Worm (Caenorhabditis elegans) whole organism, L3 larva: ENCODE results near the gene col-145.

Source experiments
- elt-1 ChIP-seq: fragments of 150-350 bp; optimal IDR thresholded peaks from 2 replicates; lab custom pipeline; 2014; ENCODE audit warnings: missing biosample characterization, missing genetic modification characterization
- jun-1 ChIP-seq: fragments of 150-350 bp; optimal IDR thresholded peaks from 2 replicates; lab custom pipeline; 2014; ENCODE audit warnings: missing biosample characterization, missing genetic modification reagents, missing genetic modification characterization
- lin-39 ChIP-seq: fragments of 150-350 bp; optimal IDR thresholded peaks from 2 replicates; lab custom pipeline; 2018; ENCODE audit warnings: missing biosample characterization, missing genetic modification reagents, missing genetic modification characterization
- mml-1 ChIP-seq: fragments of 150-350 bp; sonication (generic microtip); optimal IDR thresholded peaks from 3 replicates; lab custom pipeline; 2014; ENCODE audit warnings: missing biosample characterization, missing genetic modification characterization
- nhr-237 ChIP-seq: fragments of 150-350 bp; optimal IDR thresholded peaks from 2 replicates; lab custom pipeline; 2014; ENCODE audit warnings: missing biosample characterization, missing genetic modification characterization
- nhr-25 ChIP-seq: sonication (generic microtip); optimal IDR thresholded peaks from 2 replicates; lab custom pipeline; 2017; ENCODE audit warnings: missing biosample characterization, missing genetic modification characterization
- nhr-76 ChIP-seq: fragments of 150-350 bp; sonication (generic microtip); optimal IDR thresholded peaks from 5 replicates; lab custom pipeline; 2014; ENCODE audit warnings: missing biosample characterization, missing genetic modification characterization
- nhr-77 ChIP-seq: fragments of 150-350 bp; optimal IDR thresholded peaks from 2 replicates; lab custom pipeline; 2014; ENCODE audit warnings: missing biosample characterization, missing genetic modification characterization
- snpc-4 ChIP-seq: fragments of 150-350 bp; optimal IDR thresholded peaks from 2 replicates; lab custom pipeline; 2014; ENCODE audit warnings: missing biosample characterization, missing genetic modification characterization
- ztf-4 ChIP-seq: fragments of 150-350 bp; optimal IDR thresholded peaks from 2 replicates; lab custom pipeline; 2014; ENCODE audit warnings: missing biosample characterization, missing genetic modification characterization

ce11 chrV:9181669-9182250 lies 19.0 kb upstream of the col-145 start, which contains the start of gene ptr-1:
- no peak for TF ChIP-seq snpc-4 (tag; lab: Kevin White, UChicago)
- TF ChIP-seq lin-39 (tag; lab: Kevin White, UChicago) = no peak
- no peak for TF ChIP-seq nhr-25 (tag; lab: Kevin White, UChicago)
- no peak for TF ChIP-seq mml-1 (tag; lab: Kevin White, UChicago)
- no peak for TF ChIP-seq nhr-237 (tag; lab: Kevin White, UChicago)
- TF ChIP-seq nhr-77 (tag; lab: Kevin White, UChicago) = no peak
- no peak for TF ChIP-seq ztf-4 (tag; lab: Kevin White, UChicago)
- no peak for TF ChIP-seq nhr-76
- TF ChIP-seq elt-1 = no peak
- TF ChIP-seq jun-1 = no peak
